Fruit fly (Drosophila melanogaster) whole organism, embryonic: ENCODE measurements around the gene Kdm2.

Source experiments
- ATbp ChIP-seq: fragments of 200-800 bp; sonication (Bioruptor generic); optimal IDR thresholded peaks from 2 replicates; lab custom pipeline; 2017; ENCODE audit warnings: missing biosample characterization, mild to moderate bottlenecking, missing genetic modification characterization, missing genetic modification reagents
- usp ChIP-seq: fragments of >200 bp; optimal IDR thresholded peaks from 2 replicates; lab custom pipeline; 2017; ENCODE audit warnings: missing biosample characterization, missing genetic modification characterization

dm6 chr3R:9050519-9051119, 1.7 kb upstream of the Kdm2 start, which contains the start of gene Nmdmc:
- TF ChIP-seq ATbp (GFP tag; lab: Kevin White, UChicago): no peak
- TF ChIP-seq usp (GFP tag; lab: Kevin White, UChicago): no peak
